Worm (Caenorhabditis elegans) whole organism, L3 larva: ENCODE results near the gene piki-1.

Source experiments
- R02D3.7 ChIP-seq: fragments of 150-350 bp; optimal IDR thresholded peaks from 2 replicates; lab custom pipeline; 2014; ENCODE audit warnings: missing biosample characterization, missing genetic modification characterization
- ZK546.5 ChIP-seq: sonication (generic microtip); optimal IDR thresholded peaks from 2 replicates; lab custom pipeline; 2017; ENCODE audit warnings: missing biosample characterization, missing genetic modification characterization
- aly-2 ChIP-seq: fragments of 150-350 bp; optimal IDR thresholded peaks from 2 replicates; lab custom pipeline; 2014; ENCODE audit warnings: missing biosample characterization, missing genetic modification characterization
- ama-1 ChIP-seq: fragments of 150-350 bp; optimal IDR thresholded peaks from 2 replicates; lab custom pipeline; 2018
- elt-3 ChIP-seq, 3 experiments: fragments of 150-350 bp in 1 of 3; sonication (generic microtip) in 2 of 3; optimal IDR thresholded peaks; 2 replicates in 2 of 3; 4 replicates in 1 of 3; lab custom pipeline; 2014 to 2017; ENCODE audit warnings: missing biosample characterization in 3 of 3, missing genetic modification characterization in 3 of 3
- fkh-2 ChIP-seq: fragments of 150-350 bp; optimal IDR thresholded peaks from 2 replicates; lab custom pipeline; 2014; ENCODE audit warnings: missing biosample characterization, missing genetic modification reagents, missing genetic modification characterization
- fos-1 ChIP-seq: fragments of 150-350 bp; optimal IDR thresholded peaks from 2 replicates; lab custom pipeline; 2014; ENCODE audit warnings: missing biosample characterization, missing genetic modification characterization
- nhr-237 ChIP-seq: fragments of 150-350 bp; optimal IDR thresholded peaks from 2 replicates; lab custom pipeline; 2014; ENCODE audit warnings: missing biosample characterization, missing genetic modification characterization
- pqm-1 ChIP-seq: fragments of 150-350 bp; optimal IDR thresholded peaks from 2 replicates; lab custom pipeline; 2017; ENCODE audit warnings: missing biosample characterization, missing genetic modification characterization, inconsistent platforms
- skn-1 ChIP-seq: fragments of 150-350 bp; optimal IDR thresholded peaks from 2 replicates; lab custom pipeline; 2014; ENCODE audit warnings: missing biosample characterization, missing genetic modification characterization
- zag-1 ChIP-seq: fragments of 150-350 bp; optimal IDR thresholded peaks from 2 replicates; lab custom pipeline; 2014; ENCODE audit warnings: missing biosample characterization, missing genetic modification characterization

- TF ChIP-seq skn-1 (tag; lab: Kevin White, UChicago): no peak
- no peak for TF ChIP-seq elt-3 (tag; optimal IDR thresholded peaks at IDR 0.05; lab: Kevin White, UChicago)
- no peak for TF ChIP-seq fos-1 (tag; lab: Kevin White, UChicago)
- TF ChIP-seq zag-1 (tag; lab: Kevin White, UChicago): no peak
- TF ChIP-seq nhr-237 (tag; lab: Kevin White, UChicago): no peak
- no peak for TF ChIP-seq aly-2 (tag; lab: Kevin White, UChicago)
- no peak for TF ChIP-seq ama-1 (lab: Kevin White, UChicago)
- peak; percentile 60 for TF ChIP-seq pqm-1 (tag; lab: Kevin White, UChicago)
- TF ChIP-seq fkh-2 (tag; lab: Kevin White, UChicago): no peak
- no peak for TF ChIP-seq ZK546.5
- no peak for TF ChIP-seq R02D3.7 (tag; lab: Kevin White, UChicago)
These were observed 30.0 kb upstream of the piki-1 start for ce11 chrX:15276241-15276640.
